Fruit fly (Drosophila melanogaster): ENCODE measurements around the gene CG3430.

DNA sequence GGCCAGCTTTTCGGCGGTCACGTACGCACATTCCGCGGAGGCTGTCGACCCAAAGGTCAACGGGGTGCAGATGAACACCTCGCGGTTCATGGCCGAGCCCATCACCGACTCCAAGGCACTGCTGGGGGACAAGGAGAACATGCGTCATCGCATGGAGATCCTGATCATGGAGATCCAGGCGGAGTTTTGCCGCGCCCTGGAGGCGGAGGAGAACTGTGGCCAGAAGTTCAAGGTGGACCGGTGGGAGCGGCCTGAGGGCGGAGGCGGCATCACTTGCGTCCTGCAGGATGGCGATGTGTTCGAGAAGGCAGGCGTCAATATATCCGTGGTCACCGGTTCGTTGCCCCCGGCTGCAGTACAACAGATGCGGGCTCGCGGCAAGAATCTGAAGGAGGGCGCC is 7.8 kb downstream of the CG3430 start:
- TF ChIP-seq CG12236 (GFP tag; optimal IDR thresholded peaks at IDR 0.05) = no peak
- no peak for TF ChIP-seq trem (tag; optimal IDR thresholded peaks at IDR 0.05)
- TF ChIP-seq Adf1 (GFP tag; IDR thresholded peaks at IDR 0.05) = no peak
- no peak for TF ChIP-seq knrl (GFP tag; IDR thresholded peaks at IDR 0.05; ENCODE audit: partially characterized antibody)
- TF ChIP-seq lilli (GFP tag; optimal IDR thresholded peaks at IDR 0.05) = no peak
- TF ChIP-seq Oaz (GFP tag; IDR thresholded peaks at IDR 0.05) = no peak
- TF ChIP-seq CG18011 (GFP tag; optimal IDR thresholded peaks at IDR 0.05) = no peak
- no peak for TF ChIP-seq Dfd (GFP tag; optimal IDR thresholded peaks at IDR 0.05)
- no peak for TF ChIP-seq CG16863 (GFP tag; optimal IDR thresholded peaks at IDR 0.05)

All from whole organism, embryonic.